Fruit fly (Drosophila melanogaster): ENCODE data around the gene CG13050.

CG13050 gene

dm6 chr3L:16259552-16259951, 19.5 kb downstream of the CG13050 start, which contains the start of gene CG13053:
Gene CG13053 (minus strand): TSS chr3L:16259722.
- peak; percentile 37 for TF ChIP-seq nom (GFP tag; optimal IDR thresholded peaks at IDR 0.05)
- TF ChIP-seq Trl (optimal IDR thresholded peaks at IDR 0.05): no peak
- TF ChIP-seq Trl (GFP tag; optimal IDR thresholded peaks at IDR 0.05): no peak
- TF ChIP-seq HLH4C (GFP tag; IDR thresholded peaks at IDR 0.05; ENCODE audit: partially characterized antibody): no peak
- peak in 1 of 2 experiments; percentile 55 for TF ChIP-seq bsh (GFP tag; optimal IDR thresholded peaks at IDR 0.05)

dm6 chr3L:16257118-16257627, 21.9 kb downstream of the CG13050 start, which contains the start of gene CG13054:
Gene CG13054 (minus strand): TSS chr3L:16257191.
- no peak for TF ChIP-seq CG8388 (GFP tag; optimal IDR thresholded peaks at IDR 0.05)
- TF ChIP-seq maf-S (GFP tag; optimal IDR thresholded peaks at IDR 0.05): no peak
- TF ChIP-seq scrt (GFP tag; optimal IDR thresholded peaks at IDR 0.05): peak; percentile 92
- TF ChIP-seq stc (GFP tag; IDR thresholded peaks at IDR 0.05): no peak
- peak; percentile 30 for TF ChIP-seq Ets65A (GFP tag)
- TF ChIP-seq cwo (GFP tag; optimal IDR thresholded peaks at IDR 0.05): no peak
- peak; percentile 97 for TF ChIP-seq Deaf1 (tag; optimal IDR thresholded peaks at IDR 0.05)
- TF ChIP-seq peb (GFP tag; IDR thresholded peaks at IDR 0.05): no peak
- no peak for TF ChIP-seq Oaz (GFP tag; IDR thresholded peaks at IDR 0.05)
- TF ChIP-seq CG42726 (GFP tag; IDR thresholded peaks at IDR 0.05; ENCODE audit: partially characterized antibody): no peak
- TF ChIP-seq Dbx (GFP tag; IDR thresholded peaks at IDR 0.05): 0 out of 3 replicates have a peak, but pooled peaks have one; percentile 25
- no peak for TF ChIP-seq MBD-R2 (GFP tag; IDR thresholded peaks at IDR 0.05)
- no peak for TF ChIP-seq klu (GFP tag; IDR thresholded peaks at IDR 0.05)
- TF ChIP-seq HLH4C (GFP tag; IDR thresholded peaks at IDR 0.05; ENCODE audit: partially characterized antibody): 0 out of 3 replicates have a peak, but pooled peaks have one; percentile 10
- TF ChIP-seq Bgb (GFP tag; IDR thresholded peaks at IDR 0.05; ENCODE audit: partially characterized antibody): 0 out of 2 replicates have a peak, but pooled peaks have one; percentile 19
- no peak for TF ChIP-seq B-H1 (GFP tag; IDR thresholded peaks at IDR 0.05)
- TF ChIP-seq Elba2 (GFP tag; optimal IDR thresholded peaks at IDR 0.05): no peak
- TF ChIP-seq CG6689 (GFP tag; IDR thresholded peaks at IDR 0.05): no peak
- no peak for TF ChIP-seq CG3407 (GFP tag; optimal IDR thresholded peaks at IDR 0.05)
- TF ChIP-seq CG9817 (tag; optimal IDR thresholded peaks at IDR 0.05): no peak
- no peak for TF ChIP-seq ab (GFP tag; optimal IDR thresholded peaks at IDR 0.05)

dm6 chr3L:16252255-16252654, 26.8 kb downstream of the CG13050 start, which contains the start of gene CG13055:
Gene CG13055 (minus strand): TSS chr3L:16252355.
- TF ChIP-seq CG13894 (tag; optimal IDR thresholded peaks at IDR 0.05) (no peak), Trl (optimal IDR thresholded peaks at IDR 0.05) (peak; percentile 24 to 49), Trl (GFP tag; optimal IDR thresholded peaks at IDR 0.05) (no peak), Dref (GFP tag; IDR thresholded peaks at IDR 0.05) (peak; percentile 22; the same call in 1 of the 2 replicates), Fer1 (GFP tag; optimal IDR thresholded peaks at IDR 0.05) (no peak), CG16813 (GFP tag; IDR thresholded peaks at IDR 0.05; ENCODE audit: partially characterized antibody) (no peak), zfh2 (GFP tag; optimal IDR thresholded peaks at IDR 0.05) (no peak), Mes4 (GFP tag; optimal IDR thresholded peaks at IDR 0.05) (no peak), Sry-δ (GFP tag; optimal IDR thresholded peaks at IDR 0.05) (no peak), nom (GFP tag; optimal IDR thresholded peaks at IDR 0.05) (no peak), Bgb (GFP tag; IDR thresholded peaks at IDR 0.05; ENCODE audit: partially characterized antibody) (no peak), nmo (GFP tag; optimal IDR thresholded peaks at IDR 0.05) (no peak), sens-2 (GFP tag; IDR thresholded peaks at IDR 0.05) (no peak), CTCF (GFP tag; optimal IDR thresholded peaks at IDR 0.05) (peak; percentile 62), Lhr (GFP tag; optimal IDR thresholded peaks at IDR 0.05) (no peak), amos (GFP tag; IDR thresholded peaks at IDR 0.05; ENCODE audit: partially characterized antibody) (peak; percentile 5; the same call in 1 of the 2 replicates), stc (GFP tag; IDR thresholded peaks at IDR 0.05) (no peak), Deaf1 (tag; optimal IDR thresholded peaks at IDR 0.05) (peak; percentile 51), sr (GFP tag; IDR thresholded peaks at IDR 0.05) (no peak), CG15011 (GFP tag; optimal IDR thresholded peaks at IDR 0.05) (no peak), crol (GFP tag; IDR thresholded peaks at IDR 0.05) (0 out of 2 replicates have a peak, but pooled peaks have one; percentile 46), Oaz (GFP tag; IDR thresholded peaks at IDR 0.05) (0 out of 2 replicates have a peak, but pooled peaks have one; percentile 11), CG13424 (tag; optimal IDR thresholded peaks at IDR 0.05) (no peak)

Measured in whole organism, embryonic.